Fruit fly (Drosophila melanogaster) whole organism, embryonic: ENCODE measurements around the gene CG7381.

Source experiments
- C15 ChIP-seq: fragments of 200-800 bp; sonication (Bioruptor generic); IDR thresholded peaks from 3 replicates; pipeline ENCODE4 v1.3.6; 2022; ENCODE audit warnings: missing biosample characterization, missing genetic modification characterization
- CG13287 ChIP-seq: fragments of 200-800 bp; sonication (Bioruptor generic); IDR thresholded peaks from 2 replicates; pipeline ENCODE4 v1.3.6; 2022; ENCODE audit warnings: missing biosample characterization, missing genetic modification characterization; ENCODE audit not compliant: partially characterized antibody
- CG13624 ChIP-seq: fragments of 200-800 bp; sonication (Bioruptor generic); optimal IDR thresholded peaks from 2 replicates; lab custom pipeline; 2016; ENCODE audit warnings: missing biosample characterization, missing genetic modification characterization
- CG15601 ChIP-seq: fragments of 200-800 bp; sonication (Bioruptor generic); optimal IDR thresholded peaks from 3 replicates; lab custom pipeline; 2019; ENCODE audit warnings: missing biosample characterization, mild to moderate bottlenecking, missing genetic modification characterization, moderate library complexity
- CG1602 ChIP-seq: fragments of 200-800 bp; sonication (Bioruptor generic); optimal IDR thresholded peaks from 3 replicates; lab custom pipeline; 2016; ENCODE audit warnings: missing biosample characterization, missing genetic modification characterization
- CG17568 ChIP-seq: fragments of 200-800 bp; sonication (Bioruptor generic); optimal IDR thresholded peaks from 2 replicates; lab custom pipeline; 2018; ENCODE audit warnings: missing biosample characterization, mild to moderate bottlenecking, missing genetic modification characterization, moderate library complexity
- CG18262 ChIP-seq: fragments of 200-800 bp; optimal IDR thresholded peaks from 3 replicates; lab custom pipeline; 2019; ENCODE audit warnings: missing biosample characterization, mild to moderate bottlenecking, missing genetic modification characterization, moderate library complexity
- CG18476 ChIP-seq: fragments of 200-800 bp; sonication (Bioruptor generic); optimal IDR thresholded peaks from 2 replicates; lab custom pipeline; 2016; ENCODE audit warnings: missing biosample characterization, mild to moderate bottlenecking, missing genetic modification characterization
- CG18619 ChIP-seq: fragments of 200-800 bp; sonication (Bioruptor generic); optimal IDR thresholded peaks from 3 replicates; lab custom pipeline; 2017; ENCODE audit warnings: missing biosample characterization, mild to moderate bottlenecking, missing genetic modification characterization
- CG2129 ChIP-seq: fragments of 200-800 bp; sonication (Bioruptor generic); IDR thresholded peaks from 2 replicates; pipeline ENCODE4 v1.3.6; 2022; ENCODE audit warnings: missing biosample characterization, missing genetic modification characterization; ENCODE audit not compliant: partially characterized antibody
- CG2202 ChIP-seq: fragments of 200-800 bp; sonication (Bioruptor generic); optimal IDR thresholded peaks from 2 replicates; lab custom pipeline; 2018; ENCODE audit warnings: missing biosample characterization, mild to moderate bottlenecking, missing genetic modification characterization
- CG30431 ChIP-seq: fragments of 200-800 bp; sonication (Bioruptor generic); optimal IDR thresholded peaks from 2 replicates; lab custom pipeline; 2017; ENCODE audit warnings: missing biosample characterization, missing genetic modification characterization
- CG3847 ChIP-seq: fragments of 200-800 bp; sonication (Bioruptor generic); IDR thresholded peaks from 2 replicates; pipeline ENCODE4 v1.3.6; 2022; ENCODE audit warnings: missing biosample characterization, missing genetic modification characterization
- CG42726 ChIP-seq: fragments of 200-800 bp; sonication (Bioruptor generic); IDR thresholded peaks from 2 replicates; pipeline ENCODE4 v1.3.6; 2022; ENCODE audit warnings: missing biosample characterization, missing genetic modification characterization; ENCODE audit not compliant: partially characterized antibody
- CG6654 ChIP-seq: fragments of 200-800 bp; sonication (Bioruptor generic); optimal IDR thresholded peaks from 2 replicates; lab custom pipeline; 2017; ENCODE audit warnings: missing biosample characterization, mild to moderate bottlenecking, missing genetic modification characterization
- CG6854 ChIP-seq: fragments of 200-800 bp; sonication (Bioruptor generic); optimal IDR thresholded peaks from 3 replicates; lab custom pipeline; 2017; ENCODE audit warnings: missing biosample characterization, mild to moderate bottlenecking, missing genetic modification characterization
- CG9817 ChIP-seq: fragments of 200-800 bp; sonication (Bioruptor generic); optimal IDR thresholded peaks from 2 replicates; lab custom pipeline; 2018; ENCODE audit warnings: missing biosample characterization, mild to moderate bottlenecking, missing genetic modification characterization, moderate library complexity
- D19B ChIP-seq: fragments of 200-800 bp; sonication (Bioruptor generic); optimal IDR thresholded peaks from 2 replicates; lab custom pipeline; 2017; ENCODE audit warnings: missing biosample characterization, mild to moderate bottlenecking, missing genetic modification characterization
- Dip2 ChIP-seq: fragments of 200-800 bp; sonication (Bioruptor generic); IDR thresholded peaks from 2 replicates; pipeline ENCODE4 v1.3.6; 2022; ENCODE audit warnings: missing biosample characterization, missing genetic modification characterization
- Elba2 ChIP-seq: fragments of 200-800 bp; sonication (Bioruptor generic); optimal IDR thresholded peaks from 3 replicates; lab custom pipeline; 2016; ENCODE audit warnings: missing biosample characterization, missing genetic modification characterization
- Fer1 ChIP-seq: fragments of 200-800 bp; sonication (Bioruptor generic); optimal IDR thresholded peaks from 2 replicates; lab custom pipeline; 2017; ENCODE audit warnings: missing biosample characterization, mild to moderate bottlenecking, missing genetic modification characterization
- HLH4C ChIP-seq: fragments of 200-800 bp; sonication (Bioruptor generic); IDR thresholded peaks from 3 replicates; pipeline ENCODE4 v1.3.6; 2022; ENCODE audit warnings: missing biosample characterization, missing genetic modification characterization; ENCODE audit not compliant: partially characterized antibody
- Kr ChIP-seq: fragments of 200-800 bp; sonication (Bioruptor generic); optimal IDR thresholded peaks from 2 replicates; lab custom pipeline; 2017; ENCODE audit warnings: missing biosample characterization, mild to moderate bottlenecking, missing genetic modification characterization
- Meics ChIP-seq: fragments of 200-800 bp; sonication (Bioruptor generic); optimal IDR thresholded peaks from 2 replicates; lab custom pipeline; 2017; ENCODE audit warnings: missing biosample characterization, mild to moderate bottlenecking, missing genetic modification characterization
- Nf-YB ChIP-seq: fragments of 200-800 bp; sonication (Bioruptor generic); optimal IDR thresholded peaks from 3 replicates; lab custom pipeline; 2019; ENCODE audit warnings: missing biosample characterization, mild to moderate bottlenecking, missing genetic modification characterization, moderate library complexity
- Rx ChIP-seq: fragments of 200-800 bp; sonication (Bioruptor generic); IDR thresholded peaks from 2 replicates; pipeline ENCODE4 v1.3.6; 2022; ENCODE audit warnings: missing biosample characterization, missing genetic modification characterization
- Taf1 ChIP-seq: fragments of 200-800 bp; sonication (Bioruptor generic); IDR thresholded peaks from 2 replicates; pipeline ENCODE4 v1.3.6; 2022; ENCODE audit warnings: missing biosample characterization, missing genetic modification characterization
- ac ChIP-seq: fragments of 200-800 bp; sonication (Bioruptor generic); optimal IDR thresholded peaks from 3 replicates; lab custom pipeline; 2017; ENCODE audit warnings: missing biosample characterization, mild to moderate bottlenecking, missing genetic modification characterization
- br ChIP-seq: fragments of >200 bp; optimal IDR thresholded peaks from 2 replicates; lab custom pipeline; 2017
- crol ChIP-seq: fragments of 200-800 bp; sonication (Bioruptor generic); IDR thresholded peaks from 2 replicates; pipeline ENCODE4 v1.3.6; 2022; ENCODE audit warnings: missing biosample characterization, missing genetic modification characterization
- dan ChIP-seq: fragments of 200-800 bp; sonication (Bioruptor generic); IDR thresholded peaks from 2 replicates; pipeline ENCODE4 v1.3.6; 2022; ENCODE audit warnings: missing biosample characterization, missing genetic modification characterization
- dati ChIP-seq: fragments of 200-800 bp; sonication (Bioruptor generic); IDR thresholded peaks from 2 replicates; pipeline ENCODE4 v1.3.6; 2022; ENCODE audit warnings: missing biosample characterization, missing genetic modification characterization
- en ChIP-seq: fragments of 200-800 bp; sonication (Bioruptor generic); optimal IDR thresholded peaks from 2 replicates; lab custom pipeline; 2016; ENCODE audit warnings: missing biosample characterization, missing genetic modification characterization
- fu2 ChIP-seq: fragments of 200-800 bp; sonication (Bioruptor generic); optimal IDR thresholded peaks from 2 replicates; lab custom pipeline; 2016; ENCODE audit warnings: missing biosample characterization, missing genetic modification characterization
- gem ChIP-seq: fragments of 200-800 bp; sonication (Bioruptor generic); optimal IDR thresholded peaks from 2 replicates; lab custom pipeline; 2019; ENCODE audit warnings: missing biosample characterization, mild to moderate bottlenecking, missing genetic modification characterization, moderate library complexity
- gfzf ChIP-seq: fragments of 200-800 bp; sonication (Bioruptor generic); optimal IDR thresholded peaks from 2 replicates; lab custom pipeline; 2016; ENCODE audit warnings: missing biosample characterization, mild to moderate bottlenecking, missing genetic modification characterization, moderate library complexity
- gt ChIP-seq: fragments of 200-800 bp; sonication (Bioruptor generic); IDR thresholded peaks from 2 replicates; pipeline ENCODE4 v1.3.6; 2022; ENCODE audit warnings: missing biosample characterization, missing genetic modification characterization
- hb ChIP-seq: fragments of 200-800 bp; sonication (Bioruptor generic); IDR thresholded peaks from 3 replicates; pipeline ENCODE4 v1.3.6; 2022; ENCODE audit warnings: missing biosample characterization, missing genetic modification characterization; ENCODE audit not compliant: partially characterized antibody
- hbn ChIP-seq: fragments of 200-800 bp; sonication (Bioruptor generic); IDR thresholded peaks from 2 replicates; pipeline ENCODE4 v1.3.6; 2022; ENCODE audit warnings: missing biosample characterization, missing genetic modification characterization; ENCODE audit not compliant: partially characterized antibody
- jigr1 ChIP-seq: fragments of 200-800 bp; sonication (Bioruptor generic); IDR thresholded peaks from 3 replicates; pipeline ENCODE4 v1.3.6; 2022; ENCODE audit warnings: missing biosample characterization, missing genetic modification characterization
- pfk ChIP-seq: fragments of 200-800 bp; sonication (Bioruptor generic); optimal IDR thresholded peaks from 2 replicates; lab custom pipeline; 2018; ENCODE audit warnings: missing biosample characterization, mild to moderate bottlenecking, missing genetic modification characterization, moderate library complexity
- repo ChIP-seq: fragments of 200-800 bp; sonication (Bioruptor generic); optimal IDR thresholded peaks from 2 replicates; lab custom pipeline; 2016; ENCODE audit warnings: missing biosample characterization, missing genetic modification characterization
- row ChIP-seq: fragments of 200-800 bp; sonication (Bioruptor generic); IDR thresholded peaks from 3 replicates; pipeline ENCODE4 v1.3.6; 2022; ENCODE audit warnings: missing biosample characterization, missing genetic modification characterization
- salm ChIP-seq: fragments of 200-800 bp; sonication (Bioruptor generic); optimal IDR thresholded peaks from 2 replicates; lab custom pipeline; 2018; ENCODE audit warnings: missing biosample characterization, mild to moderate bottlenecking, missing genetic modification characterization
- trem ChIP-seq: fragments of 200-800 bp; optimal IDR thresholded peaks from 3 replicates; lab custom pipeline; 2019; ENCODE audit warnings: missing biosample characterization, mild to moderate bottlenecking, missing genetic modification characterization, moderate library complexity
- tx ChIP-seq: fragments of 200-800 bp; sonication (Bioruptor generic); optimal IDR thresholded peaks from 2 replicates; lab custom pipeline; 2016; ENCODE audit warnings: missing biosample characterization, missing genetic modification characterization
- unpg ChIP-seq: fragments of 200-800 bp; sonication (Bioruptor generic); optimal IDR thresholded peaks from 3 replicates; lab custom pipeline; 2018; ENCODE audit warnings: missing biosample characterization, mild to moderate bottlenecking, missing genetic modification characterization, moderate library complexity
- usp ChIP-seq: fragments of >200 bp; optimal IDR thresholded peaks from 2 replicates; lab custom pipeline; 2017; ENCODE audit warnings: missing biosample characterization, missing genetic modification characterization
- zf30C ChIP-seq: fragments of 200-800 bp; sonication (Bioruptor generic); optimal IDR thresholded peaks from 3 replicates; lab custom pipeline; 2018; ENCODE audit warnings: missing biosample characterization, mild to moderate bottlenecking, missing genetic modification characterization
- zfh2 ChIP-seq: fragments of 200-800 bp; sonication (Bioruptor generic); optimal IDR thresholded peaks from 2 replicates; lab custom pipeline; 2016; ENCODE audit warnings: missing biosample characterization, missing genetic modification characterization

Gene CG7381

DNA sequence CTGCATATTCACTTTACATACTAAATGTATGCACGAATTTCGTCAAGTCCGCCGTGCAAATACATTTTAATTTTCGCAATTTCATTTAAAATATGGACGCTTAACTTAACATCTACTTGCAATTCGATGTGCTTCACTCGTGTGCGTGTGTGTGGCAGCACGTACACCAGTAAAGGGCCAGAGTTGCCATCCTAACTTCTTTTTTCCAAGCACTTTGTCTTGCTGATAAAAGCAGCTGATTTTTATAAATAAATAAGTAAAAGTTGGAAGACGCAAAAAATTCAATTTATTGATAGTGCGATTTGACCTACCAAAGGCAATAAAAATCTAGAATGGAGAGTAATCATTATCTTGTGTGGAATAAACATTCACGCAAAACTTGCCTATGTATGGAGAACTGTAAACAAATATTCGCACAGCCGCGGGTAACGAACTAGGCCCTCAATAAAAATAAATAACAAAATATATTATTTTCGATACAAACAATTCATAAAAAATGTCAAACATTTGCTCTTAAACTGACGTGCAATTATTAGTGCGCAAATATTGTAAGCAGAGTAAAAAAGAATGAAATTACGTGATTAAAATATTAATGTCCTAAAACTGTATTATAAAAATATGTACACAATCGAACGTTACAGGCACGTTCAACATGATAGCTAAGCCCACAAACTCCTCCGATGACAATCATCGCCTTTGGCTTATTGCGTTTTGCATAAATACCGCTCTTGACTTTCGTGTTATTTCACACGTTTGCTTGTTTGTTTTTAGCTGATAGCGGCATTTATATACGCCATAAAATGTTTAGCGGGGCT is 5.1 kb upstream of the CG7381 start (continued):
- TF ChIP-seq CG13287 (GFP tag; lab: Robert Waterston, UW) (peak; percentile 11; the same call in 1 of the 2 replicates), br (no peak), CG6654 (peak; percentile 5), ac (GFP tag; lab: Kevin White, UChicago) (no peak), Dip2 (no peak), gt (GFP tag; lab: Robert Waterston, UW) (no peak), zf30C (GFP tag; lab: Kevin White, UChicago) (no peak), CG18619 (peak; percentile 76), fu2 (GFP tag; lab: Kevin White, UChicago) (no peak), CG3847 (GFP tag; lab: Robert Waterston, UW) (peak; percentile 63), Taf1 (GFP tag; lab: Robert Waterston, UW) (no peak), hbn (GFP tag; lab: Robert Waterston, UW) (no peak), HLH4C (GFP tag; lab: Robert Waterston, UW) (no peak), pfk (GFP tag; lab: Kevin White, UChicago) (no peak), dati (GFP tag; lab: Robert Waterston, UW) (no peak), Nf-YB (GFP tag; lab: Kevin White, UChicago) (peak; percentile 52), zfh2 (GFP tag; lab: Kevin White, UChicago) (peak; percentile 60), CG18262 (tag; lab: Kevin White, UChicago) (peak; percentile 52), dan (GFP tag; lab: Robert Waterston, UW) (no peak), CG2202 (peak; percentile 33), CG2129 (GFP tag; lab: Robert Waterston, UW) (no peak), CG30431 (GFP tag; lab: Kevin White, UChicago) (peak; percentile 28), gfzf (GFP tag; lab: Kevin White, UChicago) (no peak), jigr1 (no peak), repo (GFP tag; lab: Kevin White, UChicago) (no peak), salm (no peak), Rx (GFP tag; lab: Robert Waterston, UW) (peak; percentile 40; the same call in 1 of the 2 replicates), usp (GFP tag; lab: Kevin White, UChicago) (no peak), D19B (GFP tag; lab: Kevin White, UChicago) (peak; percentile 47), C15 (no peak), row (peak; percentile 87), CG18476 (GFP tag; lab: Kevin White, UChicago) (peak; percentile 31), unpg (GFP tag; lab: Kevin White, UChicago) (peak; percentile 70), CG13624 (GFP tag; lab: Kevin White, UChicago) (peak; percentile 38), tx (no peak), Kr (GFP tag; lab: Kevin White, UChicago) (no peak), Fer1 (GFP tag; lab: Kevin White, UChicago) (peak; percentile 69), gem (tag; lab: Kevin White, UChicago) (peak; percentile 82), CG42726 (no peak), Elba2 (GFP tag; lab: Kevin White, UChicago) (no peak), Meics (GFP tag; lab: Kevin White, UChicago) (peak; percentile 86), hb (no peak), CG17568 (GFP tag; lab: Kevin White, UChicago) (peak; percentile 33), en (no peak), crol (GFP tag; lab: Robert Waterston, UW) (no peak), CG1602 (GFP tag; lab: Kevin White, UChicago) (peak; percentile 44), trem (tag; lab: Kevin White, UChicago) (peak; percentile 14), CG6854 (GFP tag; lab: Kevin White, UChicago) (peak; percentile 67), CG15601 (tag; lab: Kevin White, UChicago) (peak; percentile 20), CG9817 (peak; percentile 70)
